Fruit fly (Drosophila melanogaster): Measurements from ENCODE around the gene hth.
A peak's percentile ranks its signal among the peaks of the same experiment; 100 is the strongest.

hth gene

dm6 chr3R:10643077-10643784, 3.9 kb upstream of the hth start (continued):
- no peak for TF ChIP-seq ranshi (GFP tag; IDR thresholded peaks at IDR 0.05)
- peak in 1 of 2 experiments; percentile 48 for TF ChIP-seq Eip74EF (GFP tag; optimal IDR thresholded peaks at IDR 0.05)
- TF ChIP-seq pan (optimal IDR thresholded peaks at IDR 0.05) = no peak
- no peak for TF ChIP-seq pan (GFP tag; optimal IDR thresholded peaks at IDR 0.05 in 1 of 2, IDR thresholded peaks at IDR 0.05 in 1 of 2)
- no peak for TF ChIP-seq otp (GFP tag; IDR thresholded peaks at IDR 0.05)
- TF ChIP-seq ind (GFP tag; optimal IDR thresholded peaks at IDR 0.05) = no peak
- TF ChIP-seq rib (GFP tag; IDR thresholded peaks at IDR 0.05) = no peak
- no peak for TF ChIP-seq Xbp1 (GFP tag; optimal IDR thresholded peaks at IDR 0.05)
- peak in 1 of 3 experiments; percentile 69 for TF ChIP-seq lola (GFP tag; optimal IDR thresholded peaks at IDR 0.05)
- peak; percentile 61 for TF ChIP-seq BtbVII (GFP tag; optimal IDR thresholded peaks at IDR 0.05)
- peak; percentile 65 for TF ChIP-seq gcm (GFP tag; optimal IDR thresholded peaks at IDR 0.05)
- TF ChIP-seq CG15514 (GFP tag; optimal IDR thresholded peaks at IDR 0.05) = peak; percentile 14
- TF ChIP-seq CG15479 (GFP tag; optimal IDR thresholded peaks at IDR 0.05) = peak; percentile 91
- TF ChIP-seq Neu2 (GFP tag; optimal IDR thresholded peaks at IDR 0.05; ENCODE audit: borderline replicate concordance) = no peak
- peak; percentile 34 for TF ChIP-seq gsb-n (tag; optimal IDR thresholded peaks at IDR 0.05)
- peak; percentile 53 for TF ChIP-seq sens (GFP tag)
- TF ChIP-seq CG34376 (GFP tag; optimal IDR thresholded peaks at IDR 0.05) = peak; percentile 17
- peak; percentile 23 for TF ChIP-seq CG15269 (tag; optimal IDR thresholded peaks at IDR 0.05)
- TF ChIP-seq gt (GFP tag; IDR thresholded peaks at IDR 0.05) = no peak
- peak; percentile 85 for TF ChIP-seq GATAe (GFP tag; conservative IDR thresholded peaks at IDR 0.05)
- TF ChIP-seq mld (GFP tag; IDR thresholded peaks at IDR 0.05; ENCODE audit: partially characterized antibody) = no peak
- TF ChIP-seq CG2116 (GFP tag; optimal IDR thresholded peaks at IDR 0.05) = peak; percentile 12
- peak; percentile 58 for TF ChIP-seq Asciz (GFP tag; optimal IDR thresholded peaks at IDR 0.05)
- TF ChIP-seq mirr (GFP tag; optimal IDR thresholded peaks at IDR 0.05) = peak; percentile 94
- no peak for TF ChIP-seq CG10147 (GFP tag; optimal IDR thresholded peaks at IDR 0.05)
- TF ChIP-seq CG31441 (GFP tag; IDR thresholded peaks at IDR 0.05) = peak; percentile 72
- TF ChIP-seq sens-2 (GFP tag; IDR thresholded peaks at IDR 0.05) = peak; percentile 45
- peak; percentile 55 for TF ChIP-seq onecut (GFP tag; IDR thresholded peaks at IDR 0.05)
- TF ChIP-seq CG8290 (GFP tag; optimal IDR thresholded peaks at IDR 0.05) = no peak
- TF ChIP-seq CG8290 (tag; optimal IDR thresholded peaks at IDR 0.05) = peak; percentile 14 to 29
- peak; percentile 23 for TF ChIP-seq CG7987 (GFP tag; optimal IDR thresholded peaks at IDR 0.05)
- TF ChIP-seq D19B (GFP tag; optimal IDR thresholded peaks at IDR 0.05) = no peak
- peak; percentile 20 for TF ChIP-seq jing (GFP tag; optimal IDR thresholded peaks at IDR 0.05)
- no peak for TF ChIP-seq CG14860 (GFP tag; IDR thresholded peaks at IDR 0.05; ENCODE audit: partially characterized antibody)
- TF ChIP-seq disco-r (GFP tag; optimal IDR thresholded peaks at IDR 0.05) = peak; percentile 27
- TF ChIP-seq CG11504 (tag; optimal IDR thresholded peaks at IDR 0.05) = peak; percentile 41
- peak; percentile 27 for TF ChIP-seq CG12659 (GFP tag; optimal IDR thresholded peaks at IDR 0.05)
- TF ChIP-seq CG12071 (GFP tag; optimal IDR thresholded peaks at IDR 0.05) = peak; percentile 51
- peak; percentile 23 for TF ChIP-seq Oli (tag; optimal IDR thresholded peaks at IDR 0.05)
- TF ChIP-seq fd102C (GFP tag; optimal IDR thresholded peaks at IDR 0.05) = peak; percentile 77
- no peak for TF ChIP-seq pros (GFP tag; optimal IDR thresholded peaks at IDR 0.05)
- TF ChIP-seq sima (GFP tag; optimal IDR thresholded peaks at IDR 0.05) = no peak
- peak; percentile 74 for TF ChIP-seq CG9727 (GFP tag; optimal IDR thresholded peaks at IDR 0.05)
- peak; percentile 35 for TF ChIP-seq grau (tag; optimal IDR thresholded peaks at IDR 0.05)
- peak; percentile 73 for TF ChIP-seq CG8924 (tag; optimal IDR thresholded peaks at IDR 0.05)
- peak; percentile 60 for TF ChIP-seq dmrt99B (tag; optimal IDR thresholded peaks at IDR 0.05)
- TF ChIP-seq CG1529 (GFP tag; optimal IDR thresholded peaks at IDR 0.05) = peak; percentile 64
- TF ChIP-seq p53 (GFP tag; optimal IDR thresholded peaks at IDR 0.05) = no peak
- TF ChIP-seq fd64A (GFP tag; optimal IDR thresholded peaks at IDR 0.05) = peak; percentile 56

Data from whole organism, embryonic.